Worm (Caenorhabditis elegans): ENCODE data around the gene ZK105.12.

- TF ChIP-seq nfya-1 (tag; optimal IDR thresholded peaks at IDR 0.05) = no peak
- TF ChIP-seq lin-11 (tag; optimal IDR thresholded peaks at IDR 0.05) = no peak
- TF ChIP-seq hlh-30 (tag; optimal IDR thresholded peaks at IDR 0.05; ENCODE audit: insufficient read depth) = no peak
- no peak for TF ChIP-seq ceh-31 (tag; optimal IDR thresholded peaks at IDR 0.05)
- no peak for TF ChIP-seq ceh-2 (tag; optimal IDR thresholded peaks at IDR 0.05)
- no peak for TF ChIP-seq unc-86 (tag; optimal IDR thresholded peaks at IDR 0.05)
- no peak for TF ChIP-seq dmd-4 (tag; optimal IDR thresholded peaks at IDR 0.05; ENCODE audit: borderline replicate concordance)
- TF ChIP-seq pros-1 (tag; optimal IDR thresholded peaks at IDR 0.05) = no peak
- no peak for TF ChIP-seq nhr-232 (tag; optimal IDR thresholded peaks at IDR 0.05)
- no peak for TF ChIP-seq ceh-9 (tag; optimal IDR thresholded peaks at IDR 0.05)
- no peak for TF ChIP-seq ceh-18 (tag; optimal IDR thresholded peaks at IDR 0.05)
- TF ChIP-seq ama-1 (optimal IDR thresholded peaks at IDR 0.05) = no peak
Observed at ce11 chrV:7705316-7705715, 10.6 kb downstream of the ZK105.12 start, which contains the start of gene srw-3.

Data from whole organism, late embryonic.